Worm (Caenorhabditis elegans): Measurements from ENCODE around the gene edg-1.
"Not testable (repeated sequence)": the region's sequence is repeated elsewhere in the genome, so short reads cannot be mapped to it uniquely, and the experiment has no call there.

edg-1 gene

DNA sequence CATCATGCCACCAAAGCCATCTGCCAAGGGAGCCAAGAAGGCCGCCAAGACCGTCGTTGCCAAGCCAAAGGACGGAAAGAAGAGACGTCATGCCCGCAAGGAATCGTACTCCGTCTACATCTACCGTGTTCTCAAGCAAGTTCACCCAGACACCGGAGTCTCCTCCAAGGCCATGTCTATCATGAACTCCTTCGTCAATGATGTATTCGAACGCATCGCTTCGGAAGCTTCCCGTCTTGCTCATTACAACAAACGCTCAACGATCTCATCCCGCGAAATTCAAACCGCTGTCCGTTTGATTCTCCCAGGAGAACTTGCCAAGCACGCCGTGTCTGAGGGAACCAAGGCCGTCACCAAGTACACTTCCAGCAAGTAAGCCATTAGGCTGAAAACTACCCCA is 4.1 kb downstream of the edg-1 start, which contains the start of gene his-48:
his-48 (plus strand) TSS at position 5 of the 400 bp plus-strand sequence.
- TF ChIP-seq ztf-11, ceh-28, nhr-28 (tag; optimal IDR thresholded peaks at IDR 0.05): not testable (repeated sequence)

DNA sequence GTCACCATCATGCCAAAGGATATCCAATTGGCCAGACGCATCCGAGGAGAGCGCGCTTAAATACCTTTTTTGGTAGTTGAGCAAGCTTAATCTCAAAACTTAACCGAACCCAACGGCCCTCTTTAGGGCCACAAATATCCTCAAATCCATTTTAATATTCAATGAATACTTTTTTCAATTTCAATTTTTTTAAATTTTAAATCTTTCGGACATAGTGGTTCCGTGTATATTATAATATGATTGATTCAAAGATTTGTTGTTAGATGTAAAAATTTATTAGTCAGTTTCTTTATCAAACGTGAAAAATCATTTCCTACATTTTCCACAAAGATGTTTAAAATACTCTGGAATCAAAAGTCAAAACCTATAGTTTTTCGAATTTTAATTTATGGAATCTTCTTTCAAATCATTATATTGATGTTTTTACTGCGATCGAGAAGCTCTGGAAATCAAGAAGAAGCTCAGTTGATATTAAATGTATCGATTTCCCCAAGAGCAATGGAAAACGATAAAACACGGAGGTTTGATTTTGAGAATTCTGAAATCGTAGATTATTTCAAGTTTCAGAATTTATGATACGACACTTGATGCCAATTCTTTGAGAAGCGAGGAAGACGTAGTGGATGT is 6.5 kb downstream of the edg-1 start, which contains the start of gene B0035.21:
B0035.21 (plus strand) TSS at position 322 of the 627 bp plus-strand sequence.
- TF ChIP-seq tbx-2 (tag; optimal IDR thresholded peaks at IDR 0.05) (no peak), nhr-23 (tag; optimal IDR thresholded peaks at IDR 0.05) (no peak), jun-1 (tag; optimal IDR thresholded peaks at IDR 0.05) (no peak), elt-2 (tag; optimal IDR thresholded peaks at IDR 0.05) (no peak), nfya-1 (tag; optimal IDR thresholded peaks at IDR 0.05; ENCODE audit: insufficient read depth) (no peak), elt-3 (tag; optimal IDR thresholded peaks at IDR 0.05) (no peak), nhr-43 (tag; optimal IDR thresholded peaks at IDR 0.05; ENCODE audit: poor library complexity, severe bottlenecking) (no peak), nhr-237 (tag; optimal IDR thresholded peaks at IDR 0.05) (no peak), egl-5 (tag; optimal IDR thresholded peaks at IDR 0.05) (no peak), R02D3.7 (tag; optimal IDR thresholded peaks at IDR 0.05) (no peak), unc-62 (GFP tag; optimal IDR thresholded peaks at IDR 0.05) (no peak)

DNA sequence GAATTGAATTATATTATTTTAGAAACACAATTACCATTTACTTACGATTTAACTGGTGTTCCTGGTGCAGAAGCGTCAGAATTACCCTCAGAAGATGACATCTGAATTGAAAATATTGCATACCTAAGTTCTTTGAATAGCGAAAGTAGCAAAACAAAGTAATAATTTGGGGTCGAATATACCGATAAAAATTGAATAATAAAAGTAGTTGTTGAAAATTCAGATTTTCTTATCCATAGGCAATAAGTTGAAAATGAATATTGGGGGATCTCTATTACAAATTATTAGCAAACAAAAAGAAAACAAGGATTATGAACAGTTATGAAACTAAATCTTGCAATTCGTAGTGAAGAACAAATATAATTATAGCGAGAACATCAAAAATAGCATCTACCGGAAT is 8.7 kb downstream of the edg-1 start, which contains the start of gene leo-1:
leo-1 (minus strand) TSS at position 101 of the 400 bp plus-strand sequence.
- no peak for TF ChIP-seq sea-2 (GFP tag; optimal IDR thresholded peaks at IDR 0.05)
- no peak for TF ChIP-seq nhr-237 (tag; optimal IDR thresholded peaks at IDR 0.05)
- TF ChIP-seq tbx-2 (tag; optimal IDR thresholded peaks at IDR 0.05) = no peak
- no peak for TF ChIP-seq nhr-77 (tag; optimal IDR thresholded peaks at IDR 0.05)
- no peak for TF ChIP-seq eor-1 (tag; optimal IDR thresholded peaks at IDR 0.05)
- no peak for TF ChIP-seq snpc-4 (tag; optimal IDR thresholded peaks at IDR 0.05)
- no peak for TF ChIP-seq mdl-1 (tag; optimal IDR thresholded peaks at IDR 0.05)
- no peak for TF ChIP-seq jun-1 (tag; optimal IDR thresholded peaks at IDR 0.05)
- TF ChIP-seq egl-5 (tag; optimal IDR thresholded peaks at IDR 0.05) = no peak
- TF ChIP-seq lin-39 (tag; optimal IDR thresholded peaks at IDR 0.05) = no peak
- TF ChIP-seq lsy-12 (tag; optimal IDR thresholded peaks at IDR 0.05) = no peak
- TF ChIP-seq ama-1 (optimal IDR thresholded peaks at IDR 0.05) = no peak
- no peak for TF ChIP-seq ceh-28 (tag; optimal IDR thresholded peaks at IDR 0.05)
- no peak for TF ChIP-seq fos-1 (tag; optimal IDR thresholded peaks at IDR 0.05)
- no peak for TF ChIP-seq nhr-11 (tag; optimal IDR thresholded peaks at IDR 0.05)
- no peak for TF ChIP-seq nhr-25 (tag; optimal IDR thresholded peaks at IDR 0.05)
- no peak for TF ChIP-seq daf-12 (tag; optimal IDR thresholded peaks at IDR 0.05)
- no peak for TF ChIP-seq mml-1 (tag; optimal IDR thresholded peaks at IDR 0.05)
- no peak for TF ChIP-seq unc-39 (tag; optimal IDR thresholded peaks at IDR 0.05)

DNA sequence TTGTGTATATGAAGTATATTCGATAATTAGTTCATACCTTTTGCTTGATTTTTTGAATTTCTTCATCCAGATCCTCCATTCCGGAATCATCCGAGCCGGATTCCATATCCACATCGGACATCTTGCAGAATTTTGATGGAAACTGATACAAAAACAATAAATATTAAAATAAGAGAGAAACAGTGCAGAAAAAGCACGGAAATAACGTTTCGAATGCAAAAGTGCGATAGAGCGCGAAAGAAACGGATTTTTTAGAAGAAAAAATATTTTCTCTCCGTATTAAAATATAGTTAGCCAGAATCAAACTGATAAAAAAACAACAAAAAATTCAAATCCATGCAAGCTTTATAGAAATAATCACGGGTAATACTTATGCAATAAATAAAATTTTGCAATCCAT is 12.2 kb downstream of the edg-1 start, which contains the start of gene sart-3:
sart-3 (minus strand) TSS at position 219 of the 400 bp plus-strand sequence.
- TF ChIP-seq pha-4 (tag; optimal IDR thresholded peaks at IDR 0.05) (peak; percentile 43), ztf-4 (tag; optimal IDR thresholded peaks at IDR 0.05) (no peak), lin-15B (tag; optimal IDR thresholded peaks at IDR 0.05) (peak; percentile 24), nhr-23 (tag; optimal IDR thresholded peaks at IDR 0.05) (no peak), nhr-76 (tag; optimal IDR thresholded peaks at IDR 0.05) (no peak), fos-1 (tag; optimal IDR thresholded peaks at IDR 0.05) (no peak), pqm-1 (tag; optimal IDR thresholded peaks at IDR 0.05) (no peak), elt-1 (tag; optimal IDR thresholded peaks at IDR 0.05) (no peak)

DNA sequence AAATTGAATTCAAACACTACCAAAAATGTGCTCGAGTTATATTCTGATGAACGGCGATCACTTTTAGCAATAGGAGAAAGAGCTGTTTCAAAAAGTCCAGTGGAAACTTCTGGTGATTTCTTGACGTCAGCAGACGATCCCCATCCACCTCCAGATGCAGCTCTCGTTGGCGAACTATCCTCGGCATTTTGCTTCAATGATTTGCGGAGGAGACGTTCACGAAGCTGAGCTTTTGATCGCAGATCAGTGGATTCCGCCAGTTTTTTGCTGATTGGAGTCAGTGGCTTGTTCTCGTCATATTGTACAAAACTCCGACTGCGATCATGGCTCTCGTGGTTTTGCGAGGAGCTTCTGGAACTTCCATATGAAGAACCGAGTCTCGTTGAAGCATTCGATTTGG is 15.6 kb downstream of the edg-1 start:
- TF ChIP-seq lsy-12 (tag; optimal IDR thresholded peaks at IDR 0.05) = no peak
- TF ChIP-seq skn-1 (tag; optimal IDR thresholded peaks at IDR 0.05) = no peak
- TF ChIP-seq unc-39 (tag; optimal IDR thresholded peaks at IDR 0.05) = no peak
- no peak for TF ChIP-seq ZK546.5 (tag; optimal IDR thresholded peaks at IDR 0.05)
- no peak for TF ChIP-seq mml-1 (tag; optimal IDR thresholded peaks at IDR 0.05)

All from whole organism, L3 larva.